Worm (Caenorhabditis elegans) whole organism, L2 larva: ENCODE data around the gene egrh-3.

ENCODE experiments used
- ceh-82 ChIP-seq: fragments of 150-350 bp; optimal IDR thresholded peaks from 2 replicates; lab custom pipeline; 2014; ENCODE audit warnings: missing biosample characterization, missing genetic modification characterization
- lin-11 ChIP-seq: fragments of 150-350 bp; sonication (generic microtip); optimal IDR thresholded peaks from 2 replicates; lab custom pipeline; 2014; ENCODE audit warnings: missing biosample characterization, missing genetic modification characterization, inconsistent platforms, mixed read lengths
- unc-39 ChIP-seq: fragments of 150-350 bp; optimal IDR thresholded peaks from 2 replicates; lab custom pipeline; 2014; ENCODE audit warnings: missing biosample characterization, missing genetic modification characterization

DNA sequence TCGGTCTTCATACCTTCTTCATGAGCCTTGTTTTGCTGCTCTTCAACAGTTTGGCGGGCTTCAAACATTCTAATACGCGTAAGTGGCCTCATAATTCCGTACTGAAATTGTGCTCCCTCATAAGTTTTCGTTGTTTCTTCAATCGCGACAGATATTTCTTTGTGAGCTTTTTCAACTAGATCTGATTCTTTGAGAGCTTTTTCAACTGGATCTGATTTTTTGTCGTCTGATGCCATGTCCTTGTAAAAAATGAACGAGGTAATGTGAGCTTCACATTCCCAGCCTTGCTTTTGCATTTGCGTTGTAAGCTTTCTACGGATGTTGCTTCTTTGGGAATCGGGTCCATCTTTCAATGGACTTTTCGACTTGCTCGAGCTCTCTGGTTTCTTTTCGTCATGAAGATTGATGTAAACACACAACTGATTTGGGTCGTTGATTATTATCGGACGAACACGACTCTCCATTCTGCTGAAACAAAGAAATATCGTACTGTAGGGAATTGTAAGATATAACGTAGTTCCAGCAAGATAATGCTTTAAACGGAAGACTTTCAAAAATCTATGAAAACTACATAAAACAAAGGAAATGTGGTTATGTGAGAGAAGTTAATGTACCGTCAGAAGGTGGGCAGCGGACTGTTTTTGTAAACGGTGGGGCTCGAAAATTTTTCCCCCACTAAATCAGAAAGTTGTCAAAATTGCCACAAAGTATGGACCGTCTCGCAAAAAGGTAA is 21.8 kb upstream of the egrh-3 start, which contains the start of gene Y94H6A.10:
- no peak for TF ChIP-seq ceh-82 (tag; lab: Kevin White, UChicago)
- no peak for TF ChIP-seq lin-11 (tag; lab: Kevin White, UChicago)
- TF ChIP-seq unc-39 (tag; lab: Kevin White, UChicago), result no peak
